Worm (Caenorhabditis elegans) whole organism, L4/young adult: Measurements from ENCODE around the gene pbs-6.

Experiments used
- W03F9.2 ChIP-seq: fragments of 150-350 bp; optimal IDR thresholded peaks from 2 replicates; lab custom pipeline; 2014; ENCODE audit warnings: missing biosample characterization, missing genetic modification characterization
- dao-5 ChIP-seq: sonication (generic microtip); optimal IDR thresholded peaks from 2 replicates; lab custom pipeline; 2016; ENCODE audit warnings: missing genotype, missing genetic modification characterization, moderate library complexity, missing compliant biosample characterization
- him-1 ChIP-seq: sonication (generic microtip); optimal IDR thresholded peaks from 2 replicates; lab custom pipeline; 2016; ENCODE audit warnings: missing genotype, missing genetic modification reagents, missing genetic modification characterization, missing compliant biosample characterization

ce11 chrIII:8275871-8276270 lies 32.0 kb upstream of the pbs-6 start, which contains the start of gene clec-160:
- TF ChIP-seq him-1 (tag; lab: Kevin White, UChicago) (no peak), W03F9.2 (no peak), dao-5 (tag; lab: Kevin White, UChicago) (no peak)
